Fruit fly (Drosophila melanogaster) whole organism, embryonic: ENCODE measurements around the gene CG14568.

Experiments used
- Asciz ChIP-seq: fragments of 200-800 bp; sonication (Bioruptor generic); optimal IDR thresholded peaks from 2 replicates; lab custom pipeline; 2017; ENCODE audit warnings: missing biosample characterization, mild to moderate bottlenecking, missing genetic modification characterization, missing genetic modification reagents
- Atf-2 ChIP-seq: fragments of 200-800 bp; sonication (Bioruptor generic); optimal IDR thresholded peaks from 2 replicates; lab custom pipeline; 2016; ENCODE audit warnings: missing biosample characterization, missing genetic modification characterization
- BEAF-32 ChIP-seq: fragments of 200-800 bp; sonication (Bioruptor generic); optimal IDR thresholded peaks from 3 replicates; lab custom pipeline; 2017; ENCODE audit warnings: missing biosample characterization, missing genetic modification characterization, mild to moderate bottlenecking, moderate library complexity, missing genetic modification reagents
- Blimp-1 ChIP-seq: fragments of 200-800 bp; sonication (Bioruptor generic); optimal IDR thresholded peaks from 3 replicates; lab custom pipeline; 2018; ENCODE audit warnings: missing biosample characterization, missing genetic modification characterization, mild to moderate bottlenecking, moderate library complexity, missing genetic modification reagents
- BtbVII ChIP-seq: fragments of 200-800 bp; sonication (Bioruptor generic); optimal IDR thresholded peaks from 3 replicates; lab custom pipeline; 2017; ENCODE audit warnings: missing biosample characterization, mild to moderate bottlenecking, missing genetic modification characterization
- CG10321 ChIP-seq: fragments of 200-800 bp; sonication (Bioruptor generic); IDR thresholded peaks from 2 replicates; pipeline ENCODE4 v1.3.6; 2022; ENCODE audit warnings: missing biosample characterization, missing genetic modification characterization
- CG11398 ChIP-seq: fragments of 200-800 bp; sonication (Bioruptor generic); optimal IDR thresholded peaks from 2 replicates; lab custom pipeline; 2016; ENCODE audit warnings: missing biosample characterization, missing genetic modification characterization
- CG12659 ChIP-seq: fragments of 200-800 bp; sonication (Bioruptor generic); optimal IDR thresholded peaks from 3 replicates; lab custom pipeline; 2017; ENCODE audit warnings: mild to moderate bottlenecking, missing biosample characterization, missing genetic modification reagents, missing genetic modification characterization
- CG12744 ChIP-seq: fragments of 200-800 bp; sonication (Bioruptor generic); optimal IDR thresholded peaks from 2 replicates; lab custom pipeline; 2016; ENCODE audit warnings: missing biosample characterization, missing genetic modification characterization
- CG13624 ChIP-seq: fragments of 200-800 bp; sonication (Bioruptor generic); optimal IDR thresholded peaks from 2 replicates; lab custom pipeline; 2016; ENCODE audit warnings: missing biosample characterization, missing genetic modification characterization
- CG13775 ChIP-seq: fragments of 200-800 bp; sonication (Bioruptor generic); optimal IDR thresholded peaks from 3 replicates; lab custom pipeline; 2017; ENCODE audit warnings: missing biosample characterization, mild to moderate bottlenecking, missing genetic modification characterization
- CG14441 ChIP-seq: fragments of 200-800 bp; sonication (Bioruptor generic); IDR thresholded peaks from 2 replicates; pipeline ENCODE4 v1.3.6; 2022; ENCODE audit warnings: missing biosample characterization, missing genetic modification characterization
- CG16863 ChIP-seq: fragments of 200-800 bp; sonication (Bioruptor generic); optimal IDR thresholded peaks from 3 replicates; lab custom pipeline; 2016; ENCODE audit warnings: missing biosample characterization, missing genetic modification characterization
- CG17186 ChIP-seq: fragments of 200-800 bp; sonication (Bioruptor generic); optimal IDR thresholded peaks from 3 replicates; lab custom pipeline; 2017; ENCODE audit warnings: missing biosample characterization, missing genetic modification reagents, missing genetic modification characterization
- CG17359 ChIP-seq: fragments of 200-800 bp; sonication (Bioruptor generic); optimal IDR thresholded peaks from 3 replicates; lab custom pipeline; 2018; ENCODE audit warnings: missing biosample characterization, mild to moderate bottlenecking, missing genetic modification characterization, moderate library complexity
- CG18011 ChIP-seq: fragments of 200-800 bp; sonication (Bioruptor generic); optimal IDR thresholded peaks from 2 replicates; lab custom pipeline; 2017; ENCODE audit warnings: missing biosample characterization, missing genetic modification characterization, mild to moderate bottlenecking, moderate library complexity, missing genotype
- CG18262 ChIP-seq: fragments of 200-800 bp; optimal IDR thresholded peaks from 3 replicates; lab custom pipeline; 2019; ENCODE audit warnings: missing biosample characterization, mild to moderate bottlenecking, missing genetic modification characterization, moderate library complexity
- CG4282 ChIP-seq: fragments of 200-800 bp; sonication (Bioruptor generic); optimal IDR thresholded peaks from 2 replicates; lab custom pipeline; 2016; ENCODE audit warnings: missing biosample characterization, missing genetic modification characterization
- CG43689 ChIP-seq: fragments of 200-800 bp; sonication (Bioruptor generic); IDR thresholded peaks from 2 replicates; pipeline ENCODE4 v1.3.6; 2022; ENCODE audit warnings: missing biosample characterization, missing genetic modification characterization
- CG6654 ChIP-seq: fragments of 200-800 bp; sonication (Bioruptor generic); optimal IDR thresholded peaks from 2 replicates; lab custom pipeline; 2017; ENCODE audit warnings: missing biosample characterization, mild to moderate bottlenecking, missing genetic modification characterization
- CG7357 ChIP-seq: fragments of 200-800 bp; sonication (Bioruptor generic); IDR thresholded peaks from 3 replicates; pipeline ENCODE4 v1.3.6; 2022; ENCODE audit warnings: missing biosample characterization, missing genetic modification characterization
- CG8089 ChIP-seq: fragments of 200-800 bp; sonication (Bioruptor generic); optimal IDR thresholded peaks from 3 replicates; lab custom pipeline; 2016; ENCODE audit warnings: missing biosample characterization, missing genetic modification characterization
- Dek ChIP-seq: fragments of 200-800 bp; sonication (Bioruptor generic); optimal IDR thresholded peaks from 3 replicates; lab custom pipeline; 2019; ENCODE audit warnings: missing biosample characterization, mild to moderate bottlenecking, missing genetic modification characterization, moderate library complexity
- Dip2 ChIP-seq: fragments of 200-800 bp; sonication (Bioruptor generic); IDR thresholded peaks from 2 replicates; pipeline ENCODE4 v1.3.6; 2022; ENCODE audit warnings: missing biosample characterization, missing genetic modification characterization
- Doc3 ChIP-seq: fragments of 200-800 bp; sonication (Bioruptor generic); IDR thresholded peaks from 3 replicates; pipeline ENCODE4 v1.3.6; 2022; ENCODE audit warnings: missing biosample characterization, missing genetic modification characterization; ENCODE audit not compliant: partially characterized antibody
- Fer2 ChIP-seq: fragments of 200-800 bp; sonication (Bioruptor generic); optimal IDR thresholded peaks from 2 replicates; lab custom pipeline; 2018; ENCODE audit warnings: missing biosample characterization, mild to moderate bottlenecking, missing genetic modification characterization, moderate library complexity
- Hand ChIP-seq: fragments of 200-800 bp; sonication (Bioruptor generic); optimal IDR thresholded peaks from 2 replicates; lab custom pipeline; 2017; ENCODE audit warnings: mild to moderate bottlenecking, missing biosample characterization, missing genetic modification reagents, missing genetic modification characterization
- NC2α ChIP-seq: fragments of 200-800 bp; sonication (Bioruptor generic); optimal IDR thresholded peaks from 2 replicates; lab custom pipeline; 2016; ENCODE audit warnings: missing biosample characterization, missing genetic modification characterization
- Oaz ChIP-seq: fragments of 200-800 bp; sonication (Bioruptor generic); IDR thresholded peaks from 2 replicates; pipeline ENCODE4 v1.3.6; 2022; ENCODE audit warnings: missing biosample characterization, missing genetic modification characterization
- Rx ChIP-seq: fragments of 200-800 bp; sonication (Bioruptor generic); IDR thresholded peaks from 2 replicates; pipeline ENCODE4 v1.3.6; 2022; ENCODE audit warnings: missing biosample characterization, missing genetic modification characterization
- Taf1 ChIP-seq: fragments of 200-800 bp; sonication (Bioruptor generic); IDR thresholded peaks from 2 replicates; pipeline ENCODE4 v1.3.6; 2022; ENCODE audit warnings: missing biosample characterization, missing genetic modification characterization
- chinmo ChIP-seq: fragments of 200-800 bp; sonication (Bioruptor generic); IDR thresholded peaks from 4 replicates; pipeline ENCODE4 v1.3.6; 2022; ENCODE audit warnings: missing biosample characterization, missing genetic modification characterization; ENCODE audit not compliant: partially characterized antibody
- corto ChIP-seq: fragments of 200-800 bp; sonication (Bioruptor generic); optimal IDR thresholded peaks from 2 replicates; lab custom pipeline; 2016; ENCODE audit warnings: missing biosample characterization, mild to moderate bottlenecking, missing genetic modification characterization, moderate library complexity
- dati ChIP-seq: fragments of 200-800 bp; sonication (Bioruptor generic); IDR thresholded peaks from 2 replicates; pipeline ENCODE4 v1.3.6; 2022; ENCODE audit warnings: missing biosample characterization, missing genetic modification characterization
- dm ChIP-seq: fragments of 200-800 bp; sonication (Bioruptor generic); optimal IDR thresholded peaks from 3 replicates; lab custom pipeline; 2016; ENCODE audit warnings: missing biosample characterization, missing genetic modification characterization
- dmrt11E ChIP-seq: fragments of 200-800 bp; sonication (Bioruptor generic); optimal IDR thresholded peaks from 3 replicates; lab custom pipeline; 2018; ENCODE audit warnings: missing biosample characterization, mild to moderate bottlenecking, missing genetic modification characterization, moderate library complexity
- ems ChIP-seq: fragments of 200-800 bp; sonication (Bioruptor generic); optimal IDR thresholded peaks from 3 replicates; lab custom pipeline; 2016; ENCODE audit warnings: missing biosample characterization, missing genetic modification characterization
- grau ChIP-seq: fragments of 200-800 bp; optimal IDR thresholded peaks from 3 replicates; lab custom pipeline; 2019; ENCODE audit warnings: missing biosample characterization, mild to moderate bottlenecking, missing genetic modification characterization, moderate library complexity
- gsb ChIP-seq: fragments of 200-800 bp; sonication (Bioruptor generic); IDR thresholded peaks from 2 replicates; pipeline ENCODE4 v1.3.6; 2022; ENCODE audit warnings: missing biosample characterization, missing genetic modification characterization
- h ChIP-seq: fragments of >200 bp; optimal IDR thresholded peaks from 2 replicates; lab custom pipeline; 2017
- jumu ChIP-seq: fragments of 200-800 bp; sonication (Bioruptor generic); optimal IDR thresholded peaks from 3 replicates; lab custom pipeline; 2016; ENCODE audit warnings: missing biosample characterization, missing genetic modification characterization
- odd ChIP-seq: fragments of 200-800 bp; sonication (Bioruptor generic); optimal IDR thresholded peaks from 2 replicates; lab custom pipeline; 2017; ENCODE audit warnings: missing biosample characterization, mild to moderate bottlenecking, missing genetic modification characterization
- otp ChIP-seq: fragments of 200-800 bp; sonication (Bioruptor generic); IDR thresholded peaks from 3 replicates; pipeline ENCODE4, ENCODE4 v1.3.6; 2022; ENCODE audit warnings: missing biosample characterization, missing genetic modification characterization
- pan ChIP-seq, 4 experiments: fragments of >200 bp in 3 of 4; fragments of 200-800 bp in 1 of 4; sonication (Bioruptor generic) in 1 of 4; optimal IDR thresholded peaks in 3 of 4; IDR thresholded peaks in 1 of 4; 2 replicates each; pipeline versions ENCODE4 v1.3.6 to Lab custom; 2017 to 2022; ENCODE audit warnings: missing biosample characterization in 2 of 4, missing genetic modification characterization in 2 of 4, mixed read lengths in 1 of 4
- pros ChIP-seq: fragments of 200-800 bp; sonication (Bioruptor generic); optimal IDR thresholded peaks from 3 replicates; lab custom pipeline; 2019; ENCODE audit warnings: missing biosample characterization, mild to moderate bottlenecking, missing genetic modification characterization, moderate library complexity
- psq ChIP-seq: fragments of 200-800 bp; sonication (Bioruptor generic); optimal IDR thresholded peaks from 2 replicates; lab custom pipeline; 2017; ENCODE audit warnings: missing biosample characterization, missing genetic modification characterization
- schlank ChIP-seq: fragments of 200-800 bp; sonication (Bioruptor generic); optimal IDR thresholded peaks from 2 replicates; lab custom pipeline; 2018; ENCODE audit warnings: missing biosample characterization, mild to moderate bottlenecking, missing genetic modification characterization
- scrt ChIP-seq: fragments of 200-800 bp; sonication (Bioruptor generic); optimal IDR thresholded peaks from 2 replicates; lab custom pipeline; 2018; ENCODE audit warnings: missing biosample characterization, mild to moderate bottlenecking, missing genetic modification characterization, moderate library complexity
- sqz ChIP-seq: fragments of 200-800 bp; sonication (Bioruptor generic); optimal IDR thresholded peaks from 3 replicates; lab custom pipeline; 2018; ENCODE audit warnings: missing biosample characterization, mild to moderate bottlenecking, missing genetic modification characterization
- stwl ChIP-seq: fragments of 200-800 bp; sonication (Bioruptor generic); optimal IDR thresholded peaks from 3 replicates; lab custom pipeline; 2018; ENCODE audit warnings: missing biosample characterization, mild to moderate bottlenecking, missing genetic modification characterization, moderate library complexity

Gene CG14568

dm6 chr3L:21727013-21727727, 6.1 kb downstream of the CG14568 start (continued):
- TF ChIP-seq h (lab: Kevin White, UChicago) (no peak), Dip2 (GFP tag; lab: Robert Waterston, UW) (no peak), pan (optimal IDR thresholded peaks at IDR 0.05; lab: Kevin White, UChicago) (no peak), pan (GFP tag; optimal IDR thresholded peaks at IDR 0.05 in 1 of 2, IDR thresholded peaks at IDR 0.05 in 1 of 2) (no peak), psq (GFP tag; lab: Kevin White, UChicago) (no peak), sqz (GFP tag; lab: Kevin White, UChicago) (no peak), CG17359 (no peak), Blimp-1 (GFP tag; lab: Kevin White, UChicago) (peak; percentile 27), Dek (tag; lab: Kevin White, UChicago) (no peak), schlank (tag; lab: Kevin White, UChicago) (no peak), dm (GFP tag; lab: Kevin White, UChicago) (no peak), CG13775 (GFP tag; lab: Kevin White, UChicago) (no peak), dmrt11E (tag; lab: Kevin White, UChicago) (peak; percentile 71), CG13624 (no peak), Oaz (no peak), CG16863 (no peak), pros (GFP tag; lab: Kevin White, UChicago) (no peak), CG12659 (GFP tag; lab: Kevin White, UChicago) (no peak), Fer2 (no peak), CG18011 (GFP tag; lab: Kevin White, UChicago) (no peak), NC2α (GFP tag; lab: Kevin White, UChicago) (no peak), dati (GFP tag; lab: Robert Waterston, UW) (no peak), CG12744 (GFP tag; lab: Kevin White, UChicago) (no peak), gsb (no peak), CG8089 (GFP tag; lab: Kevin White, UChicago) (no peak), Doc3 (no peak), grau (tag; lab: Kevin White, UChicago) (no peak), odd (no peak), jumu (GFP tag; lab: Kevin White, UChicago) (no peak), corto (GFP tag; lab: Kevin White, UChicago) (no peak), chinmo (no peak), Taf1 (GFP tag; lab: Robert Waterston, UW) (no peak), scrt (GFP tag; lab: Kevin White, UChicago) (no peak), CG10321 (GFP tag; lab: Robert Waterston, UW) (no peak), Asciz (no peak), Hand (no peak), CG18262 (tag; lab: Kevin White, UChicago) (no peak), Atf-2 (GFP tag; lab: Kevin White, UChicago) (no peak), Rx (GFP tag; lab: Robert Waterston, UW) (no peak), CG14441 (GFP tag; lab: Robert Waterston, UW) (no peak), CG7357 (no peak), BEAF-32 (GFP tag; lab: Kevin White, UChicago) (no peak), CG11398 (GFP tag; lab: Kevin White, UChicago) (no peak), CG43689 (no peak), CG4282 (GFP tag; lab: Kevin White, UChicago) (no peak), CG17186 (GFP tag; lab: Kevin White, UChicago) (no peak), BtbVII (GFP tag; lab: Kevin White, UChicago) (no peak), CG6654 (GFP tag; lab: Kevin White, UChicago) (no peak), otp (GFP tag; lab: Robert Waterston, UW) (no peak), ems (GFP tag; lab: Kevin White, UChicago) (no peak), stwl (tag; lab: Kevin White, UChicago) (no peak)
